Worm (Caenorhabditis elegans): ENCODE results near the gene fbxa-142.

Gene fbxa-142

DNA sequence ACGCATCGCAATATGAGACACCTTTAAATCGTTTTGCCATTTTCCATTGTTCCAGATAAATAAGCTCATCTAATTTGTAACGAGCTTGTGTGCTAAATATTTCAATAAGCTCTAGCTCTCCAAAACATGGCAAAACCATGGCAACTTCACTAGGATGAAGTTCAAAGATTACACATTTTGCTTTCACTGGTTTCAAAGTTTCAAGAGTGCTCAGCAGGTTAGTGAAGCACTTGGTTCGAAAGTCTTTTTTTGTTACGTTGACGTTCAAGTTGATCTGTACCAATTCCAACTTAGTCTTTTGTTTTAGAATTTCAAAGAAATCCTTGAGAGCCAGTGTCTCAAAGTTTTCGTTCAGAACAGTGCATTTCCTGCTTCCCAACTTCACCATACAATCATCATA lies 11.2 kb upstream of the fbxa-142 start, which contains the start of gene fbxa-18:
fbxa-18 (plus strand) TSS at position 301 of the 400 bp plus-strand sequence.
- no peak for TF ChIP-seq tab-1 (GFP tag; IDR thresholded peaks at IDR 0.05)
- TF ChIP-seq cog-1 (tag; optimal IDR thresholded peaks at IDR 0.05) = no peak
- TF ChIP-seq ref-1 (GFP tag; conservative IDR thresholded peaks at IDR 0.05) = no peak
- TF ChIP-seq ztf-29 (GFP tag; IDR thresholded peaks at IDR 0.05) = no peak
- TF ChIP-seq med-1 (GFP tag; optimal IDR thresholded peaks at IDR 0.05; ENCODE audit: insufficient read depth) = no peak
- TF ChIP-seq flt-1 (GFP tag; IDR thresholded peaks at IDR 0.05) = no peak
- TF ChIP-seq T22C8.4 (GFP tag; IDR thresholded peaks at IDR 0.05) = no peak
- TF ChIP-seq klf-2 (GFP tag; conservative IDR thresholded peaks at IDR 0.05) = no peak
- TF ChIP-seq ztf-23 (GFP tag; IDR thresholded peaks at IDR 0.05) = no peak

DNA sequence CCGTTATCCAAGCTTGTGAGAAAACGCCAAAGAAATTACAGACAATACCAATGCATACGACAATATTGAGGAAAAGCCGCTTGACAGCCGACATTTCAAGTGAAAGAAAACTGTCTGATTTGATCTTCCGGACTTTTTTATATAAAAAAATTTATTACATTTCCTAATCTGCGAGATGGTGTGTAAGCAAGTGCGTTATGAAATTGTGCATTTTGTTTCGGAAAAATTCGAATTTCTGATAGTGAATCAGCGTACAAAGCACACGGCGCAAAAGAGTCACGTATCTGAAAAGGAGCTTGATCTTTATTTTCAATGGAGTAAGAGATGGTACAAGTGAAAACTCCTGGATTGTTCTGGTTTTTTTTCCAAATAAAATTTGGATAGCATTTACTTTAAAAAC lies 9.9 kb upstream of the fbxa-142 start, which contains the start of gene clc-32:
clc-32 (minus strand) TSS at position 101 of the 400 bp plus-strand sequence.
- TF ChIP-seq klf-2 (GFP tag; conservative IDR thresholded peaks at IDR 0.05) (no peak), ztf-23 (GFP tag; IDR thresholded peaks at IDR 0.05) (no peak), ztf-29 (GFP tag; IDR thresholded peaks at IDR 0.05) (no peak), ref-1 (GFP tag; conservative IDR thresholded peaks at IDR 0.05) (no peak), flt-1 (GFP tag; IDR thresholded peaks at IDR 0.05) (no peak), T22C8.4 (GFP tag; IDR thresholded peaks at IDR 0.05) (no peak), tab-1 (GFP tag; IDR thresholded peaks at IDR 0.05) (no peak), cog-1 (tag; optimal IDR thresholded peaks at IDR 0.05) (no peak), med-1 (GFP tag; optimal IDR thresholded peaks at IDR 0.05; ENCODE audit: insufficient read depth) (no peak)

DNA sequence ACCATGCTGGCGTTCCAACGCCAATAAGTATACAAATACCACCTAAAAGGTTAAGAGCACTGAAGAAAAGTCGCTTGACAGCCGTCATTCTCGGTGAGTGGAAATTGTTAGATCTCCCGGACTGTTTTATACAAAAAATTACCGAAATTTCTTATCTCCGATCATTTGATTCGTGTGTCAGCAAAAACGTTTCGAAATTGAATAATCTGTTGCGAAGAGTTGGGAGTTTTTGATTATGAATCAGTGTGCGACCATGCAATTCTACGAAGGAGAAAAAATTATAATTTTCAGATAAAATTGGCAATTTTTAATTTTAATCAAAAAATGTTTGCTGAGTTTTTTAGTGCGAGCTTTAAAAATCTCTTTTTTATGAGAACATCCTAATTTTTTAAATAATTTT lies 8.4 kb upstream of the fbxa-142 start, which contains the start of gene clc-11:
clc-11 (minus strand) TSS at position 101 of the 400 bp plus-strand sequence.
- TF ChIP-seq cog-1 (tag; optimal IDR thresholded peaks at IDR 0.05) = no peak
- TF ChIP-seq med-1 (GFP tag; optimal IDR thresholded peaks at IDR 0.05; ENCODE audit: insufficient read depth) = no peak
- TF ChIP-seq ztf-23 (GFP tag; IDR thresholded peaks at IDR 0.05) = no peak
- TF ChIP-seq tab-1 (GFP tag; IDR thresholded peaks at IDR 0.05) = no peak
- TF ChIP-seq ref-1 (GFP tag; conservative IDR thresholded peaks at IDR 0.05) = no peak
- TF ChIP-seq T22C8.4 (GFP tag; IDR thresholded peaks at IDR 0.05) = no peak
- no peak for TF ChIP-seq klf-2 (GFP tag; conservative IDR thresholded peaks at IDR 0.05)
- TF ChIP-seq flt-1 (GFP tag; IDR thresholded peaks at IDR 0.05) = no peak
- TF ChIP-seq ztf-29 (GFP tag; IDR thresholded peaks at IDR 0.05) = no peak

DNA sequence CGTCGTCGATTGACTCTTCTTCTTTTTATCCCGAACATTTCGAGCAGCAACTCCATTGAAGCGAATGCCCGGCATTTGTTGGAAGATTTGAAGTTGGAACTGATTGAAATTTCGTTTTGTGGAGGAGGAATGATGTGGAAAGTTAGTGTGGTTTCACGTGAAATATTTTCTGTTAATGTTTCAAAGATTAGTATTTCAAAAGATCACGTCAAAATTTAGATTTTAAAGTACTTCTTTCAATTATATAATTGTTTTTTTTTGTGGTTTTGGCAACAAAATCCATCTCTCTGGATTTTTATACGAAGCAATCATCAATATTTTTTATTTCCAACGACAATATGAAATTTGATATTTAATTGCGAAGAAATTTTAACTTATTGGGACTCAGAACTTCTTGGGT lies 5.9 kb upstream of the fbxa-142 start, which contains the start of gene F44G3.7:
F44G3.7 (minus strand) TSS at position 101 of the 400 bp plus-strand sequence.
- TF ChIP-seq ref-1 (GFP tag; conservative IDR thresholded peaks at IDR 0.05) (no peak), cog-1 (tag; optimal IDR thresholded peaks at IDR 0.05) (no peak), med-1 (GFP tag; optimal IDR thresholded peaks at IDR 0.05; ENCODE audit: insufficient read depth) (no peak), ztf-29 (GFP tag; IDR thresholded peaks at IDR 0.05) (no peak), tab-1 (GFP tag; IDR thresholded peaks at IDR 0.05) (no peak), ztf-23 (GFP tag; IDR thresholded peaks at IDR 0.05) (no peak), klf-2 (GFP tag; conservative IDR thresholded peaks at IDR 0.05) (no peak), flt-1 (GFP tag; IDR thresholded peaks at IDR 0.05) (no peak), T22C8.4 (GFP tag; IDR thresholded peaks at IDR 0.05) (no peak)

DNA sequence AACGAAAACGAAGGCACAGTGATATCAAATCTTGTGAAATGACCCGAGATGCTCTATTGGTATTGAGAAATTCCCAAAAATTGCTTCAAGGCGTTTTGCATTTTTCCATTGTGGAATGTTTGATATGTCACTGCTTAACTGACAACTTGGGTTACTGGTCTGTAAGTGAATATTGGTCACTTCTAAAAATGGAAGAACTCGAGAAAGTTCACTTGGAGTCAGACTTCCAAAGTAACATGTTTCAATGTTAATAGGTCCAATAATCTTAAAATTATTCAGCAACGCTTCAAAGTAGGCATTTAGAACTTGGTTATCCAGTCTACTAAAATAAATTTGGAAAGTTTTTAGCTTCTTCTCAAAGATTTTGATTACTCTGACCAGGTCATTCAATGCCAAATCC lies 1.6 kb upstream of the fbxa-142 start, which contains the start of gene fbxa-144:
fbxa-144 (minus strand) TSS at position 101 of the 400 bp plus-strand sequence.
- TF ChIP-seq flt-1 (GFP tag; IDR thresholded peaks at IDR 0.05) (no peak), ztf-29 (GFP tag; IDR thresholded peaks at IDR 0.05) (no peak), med-1 (GFP tag; optimal IDR thresholded peaks at IDR 0.05; ENCODE audit: insufficient read depth) (no peak), tab-1 (GFP tag; IDR thresholded peaks at IDR 0.05) (no peak), ztf-23 (GFP tag; IDR thresholded peaks at IDR 0.05) (no peak), klf-2 (GFP tag; conservative IDR thresholded peaks at IDR 0.05) (no peak), T22C8.4 (GFP tag; IDR thresholded peaks at IDR 0.05) (no peak), cog-1 (tag; optimal IDR thresholded peaks at IDR 0.05) (no peak), ref-1 (GFP tag; conservative IDR thresholded peaks at IDR 0.05) (no peak)

DNA sequence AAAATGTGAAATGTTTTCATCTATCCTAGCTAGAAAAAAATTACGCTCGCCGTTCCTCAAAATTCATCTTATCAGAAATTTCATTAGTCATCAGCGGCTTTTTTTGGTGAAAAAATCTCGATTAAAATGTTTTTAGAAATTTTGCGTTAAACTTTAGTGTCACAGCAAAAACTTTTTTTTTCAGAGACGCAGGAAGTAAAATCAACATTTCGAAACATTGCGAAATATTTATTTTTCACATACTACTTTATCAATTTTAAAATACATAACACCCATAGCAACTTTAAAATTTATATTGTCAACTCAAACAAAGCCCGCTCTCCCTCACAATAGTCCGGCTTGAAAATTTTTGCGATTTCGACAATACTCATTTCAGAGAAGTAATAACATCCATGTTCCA lies 1.1 kb upstream of the fbxa-142 start:
- TF ChIP-seq med-1 (GFP tag; optimal IDR thresholded peaks at IDR 0.05; ENCODE audit: insufficient read depth) = no peak
- no peak for TF ChIP-seq ztf-23 (GFP tag; IDR thresholded peaks at IDR 0.05)
- TF ChIP-seq ref-1 (GFP tag; conservative IDR thresholded peaks at IDR 0.05) = no peak
- no peak for TF ChIP-seq ztf-29 (GFP tag; IDR thresholded peaks at IDR 0.05)
- no peak for TF ChIP-seq cog-1 (tag; optimal IDR thresholded peaks at IDR 0.05)
- TF ChIP-seq T22C8.4 (GFP tag; IDR thresholded peaks at IDR 0.05) = no peak
- no peak for TF ChIP-seq tab-1 (GFP tag; IDR thresholded peaks at IDR 0.05)

DNA sequence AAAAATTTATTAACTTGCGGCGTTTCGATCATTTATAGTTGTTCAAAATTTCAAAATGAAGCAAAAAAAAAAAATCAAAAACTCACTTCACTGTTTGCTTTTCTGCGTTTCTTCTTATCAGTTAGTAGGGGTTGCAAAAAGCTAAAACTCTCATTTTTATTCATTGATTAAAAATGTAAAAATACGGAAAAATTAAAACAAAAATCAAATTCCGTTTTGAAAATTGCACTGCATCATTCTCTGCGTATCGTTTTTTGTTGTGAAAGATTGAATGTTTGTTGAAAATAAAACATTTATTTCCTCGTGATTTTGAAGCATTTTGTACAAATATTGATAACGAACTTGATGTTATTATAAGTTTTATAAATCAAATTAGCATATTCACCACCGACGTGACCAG lies 2.0 kb downstream of the fbxa-142 start:
- TF ChIP-seq med-1 (GFP tag; optimal IDR thresholded peaks at IDR 0.05; ENCODE audit: insufficient read depth) = no peak
- TF ChIP-seq flt-1 (GFP tag; IDR thresholded peaks at IDR 0.05) = no peak
- TF ChIP-seq klf-2 (GFP tag; conservative IDR thresholded peaks at IDR 0.05) = no peak
- TF ChIP-seq cog-1 (tag; optimal IDR thresholded peaks at IDR 0.05) = no peak
- no peak for TF ChIP-seq tab-1 (GFP tag; IDR thresholded peaks at IDR 0.05)
- TF ChIP-seq ztf-29 (GFP tag; IDR thresholded peaks at IDR 0.05) = no peak

DNA sequence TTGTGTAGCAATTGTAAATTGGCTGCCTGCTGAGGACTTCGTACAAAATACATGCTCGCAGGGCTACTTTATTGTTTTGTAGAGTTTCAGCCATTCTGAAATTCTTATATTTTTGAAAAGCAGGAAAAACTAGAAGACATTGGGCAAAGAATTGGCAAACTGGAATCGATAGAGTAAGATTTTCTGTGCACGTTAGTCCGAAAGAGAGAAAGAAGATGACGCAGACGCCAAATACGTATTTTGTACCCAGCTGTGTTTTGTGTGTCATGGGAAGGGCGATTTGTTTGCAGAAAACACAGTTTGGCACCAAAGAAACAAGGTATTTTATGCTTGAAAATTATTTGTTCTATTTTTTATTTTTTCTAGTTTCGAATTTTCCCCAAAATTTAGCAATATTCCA lies 3.7 kb downstream of the fbxa-142 start, which contains the start of gene fbxa-143:
fbxa-143 (minus strand) TSS at position 101 of the 400 bp plus-strand sequence.
- TF ChIP-seq klf-2 (GFP tag; conservative IDR thresholded peaks at IDR 0.05) (no peak), T22C8.4 (GFP tag; IDR thresholded peaks at IDR 0.05) (no peak), ref-1 (GFP tag; conservative IDR thresholded peaks at IDR 0.05) (no peak), ztf-23 (GFP tag; IDR thresholded peaks at IDR 0.05) (no peak), flt-1 (GFP tag; IDR thresholded peaks at IDR 0.05) (no peak), tab-1 (GFP tag; IDR thresholded peaks at IDR 0.05) (no peak)

DNA sequence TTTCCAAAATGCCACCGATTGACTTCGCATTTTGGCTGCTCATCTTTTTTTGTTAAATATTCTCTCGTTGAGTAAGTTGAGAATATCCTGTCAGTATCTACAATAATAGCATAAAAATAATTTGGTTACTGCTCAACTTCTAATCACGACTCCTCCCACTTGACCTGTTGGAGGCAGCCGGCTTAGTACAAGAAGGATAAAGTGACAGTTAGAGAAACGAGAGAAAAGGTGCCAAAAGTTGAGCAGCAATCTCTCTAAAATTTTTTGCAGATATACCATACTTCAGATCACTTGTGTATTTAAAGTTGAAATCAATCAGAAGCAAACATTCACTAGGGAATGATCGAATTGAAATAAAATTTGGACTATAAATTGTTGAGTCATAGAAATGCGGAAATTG lies 6.4 kb downstream of the fbxa-142 start, which contains the start of gene nhr-111:
nhr-111 (minus strand) TSS at position 101 of the 400 bp plus-strand sequence.
- TF ChIP-seq T22C8.4 (GFP tag; IDR thresholded peaks at IDR 0.05) = no peak
- no peak for TF ChIP-seq flt-1 (GFP tag; IDR thresholded peaks at IDR 0.05)
- no peak for TF ChIP-seq ztf-23 (GFP tag; IDR thresholded peaks at IDR 0.05)
- TF ChIP-seq cog-1 (tag; optimal IDR thresholded peaks at IDR 0.05) = no peak
- TF ChIP-seq tab-1 (GFP tag; IDR thresholded peaks at IDR 0.05) = no peak
- TF ChIP-seq klf-2 (GFP tag; conservative IDR thresholded peaks at IDR 0.05) = no peak
- no peak for TF ChIP-seq ref-1 (GFP tag; conservative IDR thresholded peaks at IDR 0.05)
- TF ChIP-seq med-1 (GFP tag; optimal IDR thresholded peaks at IDR 0.05; ENCODE audit: insufficient read depth) = no peak
- TF ChIP-seq ztf-29 (GFP tag; IDR thresholded peaks at IDR 0.05) = no peak

Measured in whole organism, midembryonic.